Fruit fly (Drosophila melanogaster) whole organism, larva: ENCODE data around the gene Desat2.

Source experiments
- noc ChIP-seq: fragments of 200-800 bp; sonication (Bioruptor generic); optimal IDR thresholded peaks from 3 replicates; lab custom pipeline; 2019; ENCODE audit warnings: missing biosample characterization, mild to moderate bottlenecking, missing genetic modification characterization, moderate library complexity

Gene Desat2

dm6 chr3R:12435948-12436347, at the start of gene Desat2:
Gene Desat2, plus strand, starts transcription at chr3R:12436248.
- TF ChIP-seq noc (tag; lab: Kevin White, UChicago), result no peak

dm6 chr3R:12386965-12387364, 49.1 kb upstream of the Desat2 start, which contains the start of gene CG33098:
Gene CG33098, plus strand, starts transcription at chr3R:12387188.
- no peak for TF ChIP-seq noc (tag; lab: Kevin White, UChicago)

dm6 chr3R:12395880-12396279, 40.2 kb upstream of the Desat2 start, which contains the start of the genes CG10096 and CG10097:
Gene CG10096, minus strand, starts transcription at chr3R:12395980.
Gene CG10097, minus strand, starts transcription at chr3R:12395980.
- TF ChIP-seq noc (tag; lab: Kevin White, UChicago), result no peak

- TF ChIP-seq noc (tag; lab: Kevin White, UChicago), result no peak
These were observed 38.0 kb upstream of the Desat2 start for dm6 chr3R:12398054-12398453.

- TF ChIP-seq noc (tag; lab: Kevin White, UChicago), result no peak
These were observed 37.3 kb upstream of the Desat2 start, which contains the start of gene Cyp9f3 for dm6 chr3R:12398620-12399247. Gene Cyp9f3, minus strand, starts transcription at chr3R:12398929.

dm6 chr3R:12401672-12402296, 34.3 kb upstream of the Desat2 start, which contains the start of gene DNAlig3:
Gene DNAlig3, minus strand, starts transcription at chr3R:12401839.
- TF ChIP-seq noc (tag; lab: Kevin White, UChicago), result no peak

dm6 chr3R:12402935-12403334, 33.1 kb upstream of the Desat2 start:
- TF ChIP-seq noc (tag; lab: Kevin White, UChicago), result peak; percentile 97

dm6 chr3R:12405134-12405533, 30.9 kb upstream of the Desat2 start:
- TF ChIP-seq noc (tag; lab: Kevin White, UChicago), result no peak

- TF ChIP-seq noc (tag; lab: Kevin White, UChicago), result no peak
These were observed 30.2 kb upstream of the Desat2 start, which contains the start of gene Cyp9f2 for dm6 chr3R:12405928-12406234. Gene Cyp9f2, minus strand, starts transcription at chr3R:12406028.

dm6 chr3R:12406235-12407196, 29.5 kb upstream of the Desat2 start, which contains the start of gene CG5167:
Gene CG5167, plus strand, starts transcription at chr3R:12406532.
- TF ChIP-seq noc (tag; lab: Kevin White, UChicago), result peak; percentile 68

dm6 chr3R:12408160-12408559, 27.9 kb upstream of the Desat2 start, which contains the start of gene CG5196:
Gene CG5196, plus strand, starts transcription at chr3R:12408316.
- peak; percentile 37 for TF ChIP-seq noc (tag; lab: Kevin White, UChicago)

- TF ChIP-seq noc (tag; lab: Kevin White, UChicago), result peak; percentile 63
These were observed 24.6 kb upstream of the Desat2 start for dm6 chr3R:12411449-12411848.

dm6 chr3R:12413274-12413958, 22.6 kb upstream of the Desat2 start, which contains the start of the genes Dip-C and pps:
Gene Dip-C, minus strand, starts transcription at chr3R:12413759.
Gene pps, plus strand, starts transcription at chr3R:12413828.
- no peak for TF ChIP-seq noc (tag; lab: Kevin White, UChicago)

- no peak for TF ChIP-seq noc (tag; lab: Kevin White, UChicago)
These were observed 13.6 kb upstream of the Desat2 start, which contains the start of the genes Scgbeta and CG17202 for dm6 chr3R:12422379-12422975. Gene Scgbeta, minus strand, starts transcription at chr3R:12422429. Gene CG17202, plus strand, starts transcription at chr3R:12422768.
